Worm (Caenorhabditis elegans): ENCODE measurements around the gene clpp-1.

DNA sequence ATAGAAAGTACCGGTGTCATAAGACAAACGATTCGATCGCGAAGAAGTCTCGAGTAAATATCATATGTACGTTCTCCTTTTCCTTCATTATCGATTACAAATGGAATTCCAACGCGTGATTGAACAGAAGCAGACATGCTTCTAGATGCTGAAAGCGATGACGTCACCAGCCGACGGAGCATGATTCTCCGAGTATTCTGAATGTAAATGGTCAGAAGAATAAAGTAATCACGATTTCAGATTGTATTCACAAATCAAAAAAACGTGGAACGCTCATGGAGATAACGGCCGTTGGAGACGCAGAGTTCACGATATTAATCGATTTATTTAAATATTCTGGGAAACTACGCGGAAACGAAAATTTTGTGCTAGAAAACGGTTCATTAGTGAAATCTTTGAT lies at the start of gene clpp-1:
- TF ChIP-seq ama-1 (optimal IDR thresholded peaks at IDR 0.05), result peak; percentile 75
- TF ChIP-seq ceh-82 (tag; optimal IDR thresholded peaks at IDR 0.05), result no peak
- TF ChIP-seq jun-1 (tag; optimal IDR thresholded peaks at IDR 0.05), result no peak
- no peak for TF ChIP-seq lin-15B (tag; optimal IDR thresholded peaks at IDR 0.05)
- no peak for TF ChIP-seq ceh-9 (tag; optimal IDR thresholded peaks at IDR 0.05)
- no peak for TF ChIP-seq snpc-4 (tag; optimal IDR thresholded peaks at IDR 0.05)
- TF ChIP-seq nhr-76 (tag; optimal IDR thresholded peaks at IDR 0.05), result no peak
- TF ChIP-seq ztf-4 (tag; optimal IDR thresholded peaks at IDR 0.05), result no peak
- TF ChIP-seq pha-4 (tag; optimal IDR thresholded peaks at IDR 0.05), result no peak
- TF ChIP-seq aly-2 (tag; optimal IDR thresholded peaks at IDR 0.05), result no peak
- no peak for TF ChIP-seq ztf-11 (tag; optimal IDR thresholded peaks at IDR 0.05)
- TF ChIP-seq elt-2 (tag; optimal IDR thresholded peaks at IDR 0.05), result peak; percentile 50
- no peak for TF ChIP-seq nfya-1 (tag; optimal IDR thresholded peaks at IDR 0.05; ENCODE audit: insufficient read depth)
- no peak for TF ChIP-seq pqm-1 (tag; optimal IDR thresholded peaks at IDR 0.05)

All from whole organism, L3 larva.